Worm (Caenorhabditis elegans): ENCODE results near the gene T23G5.3.

T23G5.3 gene

ce11 chrIII:9231173-9231572 lies at the start of gene T23G5.3:
Gene T23G5.3 (minus strand): TSS chrIII:9231273.
- TF ChIP-seq unc-62 (GFP tag; optimal IDR thresholded peaks at IDR 0.05) = no peak

- no peak for TF ChIP-seq unc-62 (GFP tag; optimal IDR thresholded peaks at IDR 0.05)
Measured at ce11 chrIII:9277803-9278202, 46.7 kb upstream of the T23G5.3 start.

ce11 chrIII:9272107-9272506 lies 41.0 kb upstream of the T23G5.3 start:
- no peak for TF ChIP-seq unc-62 (GFP tag; optimal IDR thresholded peaks at IDR 0.05)

- no peak for TF ChIP-seq unc-62 (GFP tag; optimal IDR thresholded peaks at IDR 0.05)
Measured at ce11 chrIII:9271389-9271918, 40.4 kb upstream of the T23G5.3 start.

ce11 chrIII:9270183-9270582 lies 39.1 kb upstream of the T23G5.3 start:
- TF ChIP-seq unc-62 (GFP tag; optimal IDR thresholded peaks at IDR 0.05) = no peak

- TF ChIP-seq unc-62 (GFP tag; optimal IDR thresholded peaks at IDR 0.05) = no peak
Measured at ce11 chrIII:9269012-9269471, 38.0 kb upstream of the T23G5.3 start, which contains the start of gene clip-1. Gene clip-1 (minus strand): TSS chrIII:9269062.

- TF ChIP-seq unc-62 (GFP tag; optimal IDR thresholded peaks at IDR 0.05) = no peak
Measured at ce11 chrIII:9258510-9258909, 27.4 kb upstream of the T23G5.3 start.

- TF ChIP-seq unc-62 (GFP tag; optimal IDR thresholded peaks at IDR 0.05) = no peak
Measured at ce11 chrIII:9256961-9257360, 25.9 kb upstream of the T23G5.3 start, which contains the start of gene M01A8.1. Gene M01A8.1 (plus strand): TSS chrIII:9257261.

- no peak for TF ChIP-seq unc-62 (GFP tag; optimal IDR thresholded peaks at IDR 0.05)
Measured at ce11 chrIII:9255801-9256200, 24.7 kb upstream of the T23G5.3 start.

- no peak for TF ChIP-seq unc-62 (GFP tag; optimal IDR thresholded peaks at IDR 0.05)
Measured at ce11 chrIII:9254988-9255387, 23.9 kb upstream of the T23G5.3 start.

ce11 chrIII:9250729-9251128 lies 19.7 kb upstream of the T23G5.3 start, which contains the start of gene T02C1.2:
Gene T02C1.2 (plus strand): TSS chrIII:9251029.
- TF ChIP-seq unc-62 (GFP tag; optimal IDR thresholded peaks at IDR 0.05) = no peak

- no peak for TF ChIP-seq unc-62 (GFP tag; optimal IDR thresholded peaks at IDR 0.05)
Measured at ce11 chrIII:9247221-9247620, 16.1 kb upstream of the T23G5.3 start, which contains the start of gene T02C1.1. Gene T02C1.1 (plus strand): TSS chrIII:9247525.

- TF ChIP-seq unc-62 (GFP tag; optimal IDR thresholded peaks at IDR 0.05) = no peak
Measured at ce11 chrIII:9242675-9243074, 11.6 kb upstream of the T23G5.3 start, which contains the start of gene dat-1. Gene dat-1 (plus strand): TSS chrIII:9242975.

ce11 chrIII:9239983-9240382 lies 8.9 kb upstream of the T23G5.3 start, which contains the start of gene saeg-2:
Gene saeg-2 (plus strand): TSS chrIII:9240363.
- no peak for TF ChIP-seq unc-62 (GFP tag; optimal IDR thresholded peaks at IDR 0.05)

- no peak for TF ChIP-seq unc-62 (GFP tag; optimal IDR thresholded peaks at IDR 0.05)
Measured at ce11 chrIII:9237626-9238025, 6.6 kb upstream of the T23G5.3 start.

- no peak for TF ChIP-seq unc-62 (GFP tag; optimal IDR thresholded peaks at IDR 0.05)
Measured at ce11 chrIII:9236228-9236627, 5.2 kb upstream of the T23G5.3 start, which contains the start of gene T23G5.2. Gene T23G5.2 (minus strand): TSS chrIII:9236328.

- no peak for TF ChIP-seq unc-62 (GFP tag; optimal IDR thresholded peaks at IDR 0.05)
Measured at ce11 chrIII:9228722-9229121, 2.4 kb downstream of the T23G5.3 start, which contains the start of gene rnr-1. Gene rnr-1 (minus strand): TSS chrIII:9228798.

All from whole organism, dauer.